Worm (Caenorhabditis elegans) whole organism, L4 larva: ENCODE data around the gene T15H9.5.

Experiments used
- F37D6.2 ChIP-seq: sonication (generic microtip); optimal IDR thresholded peaks from 2 replicates; lab custom pipeline; 2016; ENCODE audit warnings: mild to moderate bottlenecking, missing genetic modification characterization, missing compliant biosample characterization
- F44E2.7 ChIP-seq: fragments of 200-800 bp; sonication (Bioruptor generic); IDR thresholded peaks from 2 replicates; pipeline ENCODE4 v2.1.2; 2022; ENCODE audit warnings: missing genetic modification characterization, missing compliant biosample characterization
- T26A8.4 ChIP-seq: fragments of 200-800 bp; sonication (Bioruptor generic); IDR thresholded peaks from 2 replicates; pipeline ENCODE4 v1.3.6; 2022; ENCODE audit warnings: missing genetic modification characterization, missing compliant biosample characterization
- Y105C5A.15 ChIP-seq: fragments of 200-800 bp; sonication (Bioruptor generic); IDR thresholded peaks from 2 replicates; pipeline ENCODE4 v1.3.6; 2022; ENCODE audit warnings: missing genetic modification characterization, missing compliant biosample characterization
- ces-1 ChIP-seq: fragments of 150-350 bp; sonication (generic microtip); optimal IDR thresholded peaks from 4 replicates; lab custom pipeline; 2014; ENCODE audit warnings: missing biosample characterization, missing genetic modification reagents, missing genetic modification characterization
- cey-2 ChIP-seq: sonication (generic microtip); optimal IDR thresholded peaks from 3 replicates; lab custom pipeline; 2017; ENCODE audit warnings: missing genetic modification characterization, mild to moderate bottlenecking, missing compliant biosample characterization, antibody characterized with exemption, borderline replicate concordance; ENCODE audit not compliant: insufficient read depth
- daf-16 ChIP-seq, 3 experiments: sonication (generic microtip); optimal IDR thresholded peaks; 2 replicates each; lab custom pipeline; 2016 to 2017; ENCODE audit warnings: missing genetic modification characterization in 3 of 3, missing genetic modification reagents in 3 of 3, mild to moderate bottlenecking in 2 of 3, missing compliant biosample characterization in 2 of 3, missing biosample characterization in 1 of 3, moderate library complexity in 1 of 3
- dmd-8 ChIP-seq: fragments of 200-800 bp; sonication (Bioruptor generic); IDR thresholded peaks from 2 replicates; pipeline ENCODE4 v1.3.6; 2022; ENCODE audit warnings: missing genetic modification characterization, missing compliant biosample characterization
- dve-1 ChIP-seq: sonication (generic microtip); optimal IDR thresholded peaks from 2 replicates; lab custom pipeline; 2017; ENCODE audit warnings: antibody characterized with exemption, mild to moderate bottlenecking, missing genetic modification characterization, missing compliant biosample characterization; ENCODE audit not compliant: insufficient read depth
- egl-43 ChIP-seq: fragments of 200-800 bp; sonication (Bioruptor generic); IDR thresholded peaks from 2 replicates; pipeline ENCODE4 v1.3.6; 2022; ENCODE audit warnings: missing genetic modification reagents, missing genetic modification characterization, missing compliant biosample characterization
- fkh-10 ChIP-seq: fragments of 150-350 bp; optimal IDR thresholded peaks from 2 replicates; lab custom pipeline; 2014; ENCODE audit warnings: missing biosample characterization, missing genetic modification reagents, missing genetic modification characterization
- hlh-11 ChIP-seq: fragments of 200-800 bp; sonication (Bioruptor generic); optimal IDR thresholded peaks from 2 replicates; lab custom pipeline; 2018; ENCODE audit warnings: mild to moderate bottlenecking, missing genetic modification characterization, missing compliant biosample characterization
- hmg-1.1 ChIP-seq: fragments of 200-800 bp; sonication (Bioruptor generic); IDR thresholded peaks from 2 replicates; pipeline ENCODE4 v1.3.6; 2022; ENCODE audit warnings: missing genetic modification reagents, missing genetic modification characterization, missing compliant biosample characterization
- jun-1 ChIP-seq: fragments of 150-350 bp; optimal IDR thresholded peaks from 2 replicates; lab custom pipeline; 2014; ENCODE audit warnings: missing biosample characterization, missing genetic modification reagents, missing genetic modification characterization
- lin-38 ChIP-seq: fragments of 200-800 bp; sonication (Bioruptor generic); IDR thresholded peaks from 2 replicates; pipeline ENCODE4 v1.3.6; 2022; ENCODE audit warnings: missing genetic modification reagents, missing genetic modification characterization, missing compliant biosample characterization
- mdl-1 ChIP-seq, 2 experiments: fragments of 150-350 bp in 1 of 2; sonication (generic microtip) in 1 of 2; optimal IDR thresholded peaks; 2 replicates each; lab custom pipeline; 2014 to 2017; ENCODE audit warnings: missing biosample characterization in 2 of 2, missing genetic modification characterization in 2 of 2
- nhr-10 ChIP-seq: fragments of 150-350 bp; optimal IDR thresholded peaks from 2 replicates; lab custom pipeline; 2014; ENCODE audit warnings: missing biosample characterization, missing genetic modification characterization
- nhr-237 ChIP-seq: sonication (generic microtip); optimal IDR thresholded peaks from 2 replicates; lab custom pipeline; 2017; ENCODE audit warnings: missing biosample characterization, missing genetic modification characterization
- nhr-25 ChIP-seq: sonication (generic microtip); optimal IDR thresholded peaks from 2 replicates; lab custom pipeline; 2017; ENCODE audit warnings: missing genetic modification characterization, mild to moderate bottlenecking, missing compliant biosample characterization, antibody characterized with exemption, moderate library complexity, borderline replicate concordance; ENCODE audit not compliant: insufficient read depth
- nhr-28 ChIP-seq: fragments of 150-350 bp; optimal IDR thresholded peaks from 2 replicates; lab custom pipeline; 2014; ENCODE audit warnings: missing biosample characterization, missing genetic modification characterization
- nhr-41 ChIP-seq: fragments of 200-800 bp; sonication (Bioruptor generic); IDR thresholded peaks from 2 replicates; pipeline ENCODE4 v1.3.6; 2022; ENCODE audit warnings: missing genetic modification reagents, missing genetic modification characterization, missing compliant biosample characterization
- nhr-48 ChIP-seq: sonication (generic microtip); optimal IDR thresholded peaks from 2 replicates; lab custom pipeline; 2016; ENCODE audit warnings: mild to moderate bottlenecking, missing genetic modification characterization, missing compliant biosample characterization
- nhr-6 ChIP-seq: fragments of 150-350 bp; optimal IDR thresholded peaks from 2 replicates; lab custom pipeline; 2014; ENCODE audit warnings: missing biosample characterization, missing genetic modification characterization
- pha-4 ChIP-seq, 2 experiments: fragments of 150-350 bp in 1 of 2; fragments of 200-800 bp in 1 of 2; sonication (Bioruptor generic) in 1 of 2; IDR thresholded peaks in 1 of 2; optimal IDR thresholded peaks in 1 of 2; 2 replicates each; pipeline versions ENCODE4 v1.3.6 to Lab custom; 2014 to 2022; ENCODE audit warnings: missing genetic modification characterization in 2 of 2, missing genetic modification reagents in 2 of 2, missing biosample characterization in 1 of 2, missing compliant biosample characterization in 1 of 2
- pqm-1 ChIP-seq: sonication (generic microtip); optimal IDR thresholded peaks from 2 replicates; lab custom pipeline; 2017; ENCODE audit warnings: missing biosample characterization, missing genetic modification characterization
- set-16 ChIP-seq: fragments of 200-800 bp; sonication (Bioruptor generic); IDR thresholded peaks from 2 replicates; pipeline ENCODE4 v1.3.6; 2022; ENCODE audit warnings: missing genetic modification reagents, missing genetic modification characterization, missing compliant biosample characterization
- spr-1 ChIP-seq: sonication (generic microtip); optimal IDR thresholded peaks from 2 replicates; lab custom pipeline; 2016; ENCODE audit warnings: mild to moderate bottlenecking, missing genetic modification characterization, missing compliant biosample characterization
- spr-3 ChIP-seq: fragments of 200-800 bp; sonication (Bioruptor generic); optimal IDR thresholded peaks from 2 replicates; lab custom pipeline; 2018; ENCODE audit warnings: mild to moderate bottlenecking, missing genetic modification characterization, missing compliant biosample characterization
- tag-97 ChIP-seq: fragments of 200-800 bp; sonication (Bioruptor generic); IDR thresholded peaks from 2 replicates; pipeline ENCODE4 v1.3.6; 2022; ENCODE audit warnings: missing genetic modification characterization, missing compliant biosample characterization
- unc-130 ChIP-seq: sonication (generic microtip); optimal IDR thresholded peaks from 2 replicates; lab custom pipeline; 2016; ENCODE audit warnings: missing genetic modification reagents, missing genetic modification characterization, missing compliant biosample characterization
- unc-62 ChIP-seq, 3 experiments: fragments of 150-350 bp in 1 of 3; sonication (generic microtip); optimal IDR thresholded peaks in 2 of 3; peaks in 1 of 3; 1 replicate in 1 of 3; 2 replicates in 2 of 3; lab custom pipeline; 2014 to 2017; ENCODE audit warnings: missing biosample characterization in 3 of 3, missing genetic modification characterization in 3 of 3, missing genetic modification reagents in 3 of 3, missing genotype in 1 of 3
- vab-7 ChIP-seq: fragments of 200-800 bp; sonication (Bioruptor generic); IDR thresholded peaks from 2 replicates; pipeline ENCODE4 v1.3.6; 2022; ENCODE audit warnings: missing genetic modification reagents, missing genetic modification characterization, missing compliant biosample characterization

The T15H9.5 gene

DNA sequence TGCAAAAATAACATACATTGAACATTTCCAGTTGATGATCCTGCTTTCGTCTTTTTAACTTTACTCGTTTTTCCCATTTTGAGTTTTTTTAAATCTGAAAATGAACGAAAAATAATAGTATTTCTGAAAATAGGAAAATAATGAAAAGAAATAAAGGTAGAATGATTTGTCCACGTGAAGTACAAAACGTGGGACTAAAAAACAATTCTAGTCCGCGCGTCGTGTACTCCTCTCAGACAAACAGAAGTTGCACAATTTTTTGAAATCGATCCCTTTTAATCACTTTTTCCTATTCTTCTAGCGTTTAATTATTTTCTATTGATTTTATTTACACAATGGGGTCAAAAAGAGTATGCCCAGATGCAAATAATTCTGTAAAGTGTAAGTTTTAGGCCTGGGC, 20.2 kb downstream of the T15H9.5 start, which contains the start of the genes E02H1.1 and tag-124 (continued):
- no peak for TF ChIP-seq jun-1 (tag; lab: Kevin White, UChicago)
- TF ChIP-seq mdl-1 (tag; optimal IDR thresholded peaks at IDR 0.05; lab: Kevin White, UChicago): no peak

- TF ChIP-seq tag-97 (no peak), F44E2.7 (GFP tag; lab: Robert Waterston, UW) (no peak), T26A8.4 (GFP tag; lab: Robert Waterston, UW) (no peak), nhr-48 (no peak)
Observed at ce11 chrII:9589667-9590066, 21.6 kb downstream of the T15H9.5 start, which contains the start of gene eral-1. Gene eral-1 (minus strand): TSS chrII:9589767.

- TF ChIP-seq unc-130 (GFP tag; lab: Kevin White, UChicago) (no peak), nhr-10 (tag; lab: Kevin White, UChicago) (peak; percentile 8), cey-2 (tag; lab: Kevin White, UChicago) (peak; percentile 43), nhr-6 (tag; lab: Kevin White, UChicago) (no peak), daf-16 (GFP tag; optimal IDR thresholded peaks at IDR 0.05; lab: Kevin White, UChicago) (no peak), daf-16 (tag; optimal IDR thresholded peaks at IDR 0.05; lab: Kevin White, UChicago) (peak; percentile 60), nhr-28 (tag; lab: Kevin White, UChicago) (peak; percentile 100), hlh-11 (peak; percentile 35), vab-7 (GFP tag; lab: Robert Waterston, UW) (no peak), lin-38 (GFP tag; lab: Robert Waterston, UW) (no peak), ces-1 (no peak), spr-3 (GFP tag; lab: Kevin White, UChicago) (no peak), fkh-10 (GFP tag; lab: Kevin White, UChicago) (no peak), dve-1 (tag; lab: Kevin White, UChicago) (peak; percentile 66), nhr-41 (GFP tag; lab: Robert Waterston, UW) (no peak), spr-1 (tag; lab: Kevin White, UChicago) (no peak)
Observed at ce11 chrII:9586734-9587209, 24.5 kb downstream of the T15H9.5 start, which contains the start of gene ugt-58. Gene ugt-58 (minus strand): TSS chrII:9586784.

DNA sequence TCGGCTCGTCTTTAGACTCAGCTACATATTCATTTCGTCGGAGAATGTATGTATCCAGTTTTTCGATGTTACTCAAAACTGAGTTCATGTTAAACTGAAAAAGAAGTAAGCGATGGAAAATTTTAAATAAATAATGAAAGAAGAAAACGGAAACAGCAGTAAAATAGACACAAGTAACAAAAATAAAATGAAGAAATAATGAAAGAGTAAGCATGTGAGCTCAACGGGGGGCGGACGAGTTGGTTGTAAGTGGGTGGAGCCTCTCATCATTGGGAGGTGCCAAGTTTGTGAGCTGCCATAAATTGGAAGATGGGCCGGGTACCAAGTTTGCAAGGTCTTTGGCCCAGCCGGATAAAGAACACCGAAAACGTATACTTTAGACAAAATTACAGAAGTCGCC, 27.8 kb downstream of the T15H9.5 start, which contains the start of gene wee-1.1:
wee-1.1 (minus strand) TSS at position 101 of the 400 bp plus-strand sequence.
- TF ChIP-seq F37D6.2 (tag; lab: Kevin White, UChicago) (no peak), pqm-1 (tag; lab: Kevin White, UChicago) (no peak)

ce11 chrII:9577630-9578029, 33.6 kb downstream of the T15H9.5 start:
- TF ChIP-seq egl-43 (GFP tag; lab: Robert Waterston, UW): 0 out of 2 replicates have a peak, but pooled peaks have one; percentile 11
- TF ChIP-seq nhr-25: no peak
- TF ChIP-seq, all 104 proteins: peak for 1

ce11 chrII:9576707-9577106, 34.5 kb downstream of the T15H9.5 start:
- TF ChIP-seq dmd-8 (GFP tag; lab: Robert Waterston, UW) (no peak), nhr-48 (no peak), hmg-1.1 (GFP tag; lab: Robert Waterston, UW) (0 out of 2 replicates have a peak, but pooled peaks have one; percentile 32), F37D6.2 (tag; lab: Kevin White, UChicago) (no peak)

- TF ChIP-seq nhr-237 (tag; lab: Kevin White, UChicago) (no peak), Y105C5A.15 (GFP tag; lab: Robert Waterston, UW) (no peak), pha-4 (GFP tag; IDR thresholded peaks at IDR 0.05; lab: Robert Waterston, UW) (no peak), pha-4 (tag; optimal IDR thresholded peaks at IDR 0.05; lab: Kevin White, UChicago) (no peak), set-16 (no peak), dmd-8 (GFP tag; lab: Robert Waterston, UW) (no peak), unc-62 (GFP tag; optimal IDR thresholded peaks at IDR 0.05 in 1 of 2; lab: Kevin White, UChicago) (peak in 1 of 2 experiments; percentile 83), unc-62 (tag; optimal IDR thresholded peaks at IDR 0.05; lab: Kevin White, UChicago) (no peak)
Observed at ce11 chrII:9575670-9576069, 35.6 kb downstream of the T15H9.5 start, which contains the start of gene exc-7. Gene exc-7 (plus strand): TSS chrII:9575970.
